Fruit fly (Drosophila melanogaster): ENCODE results near the gene CG12155.

The CG12155 gene

dm6 chrX:7700239-7700793 is 28.2 kb upstream of the CG12155 start (continued):
- TF ChIP-seq Oli (tag; optimal IDR thresholded peaks at IDR 0.05) (peak; percentile 93), bsh (GFP tag; optimal IDR thresholded peaks at IDR 0.05) (peak in 1 of 2 experiments; percentile 90), C15 (GFP tag; IDR thresholded peaks at IDR 0.05) (peak; percentile 85; the same call in 2 of the 3 replicates), nerfin-2 (GFP tag; IDR thresholded peaks at IDR 0.05; ENCODE audit: partially characterized antibody) (no peak), CG7928 (GFP tag; optimal IDR thresholded peaks at IDR 0.05) (peak; percentile 60), Bgb (GFP tag; IDR thresholded peaks at IDR 0.05; ENCODE audit: partially characterized antibody) (no peak), dimm (GFP tag; IDR thresholded peaks at IDR 0.05) (peak; percentile 88), sr (GFP tag; IDR thresholded peaks at IDR 0.05) (peak; percentile 74; the same call in 2 of the 3 replicates), CG12659 (GFP tag; optimal IDR thresholded peaks at IDR 0.05) (peak; percentile 91), yki (optimal IDR thresholded peaks at IDR 0.05) (no peak)

dm6 chrX:7701282-7702078 is 27.1 kb upstream of the CG12155 start:
- TF ChIP-seq CG12744 (GFP tag; optimal IDR thresholded peaks at IDR 0.05) (no peak), pnt (GFP tag; optimal IDR thresholded peaks at IDR 0.05) (no peak), twi (tag; optimal IDR thresholded peaks at IDR 0.05) (peak; percentile 32), Hr51 (GFP tag; optimal IDR thresholded peaks at IDR 0.05) (peak; percentile 50 to 85), CG9817 (tag; optimal IDR thresholded peaks at IDR 0.05) (peak; percentile 82), Oaz (GFP tag; IDR thresholded peaks at IDR 0.05) (peak; percentile 44; the same call in 1 of the 2 replicates), ERR (GFP tag; optimal IDR thresholded peaks at IDR 0.05) (no peak), CG17359 (tag; optimal IDR thresholded peaks at IDR 0.05) (peak; percentile 79), jigr1 (GFP tag; IDR thresholded peaks at IDR 0.05) (no peak), chn (GFP tag; optimal IDR thresholded peaks at IDR 0.05) (no peak), ac (GFP tag; optimal IDR thresholded peaks at IDR 0.05) (no peak), CG9727 (GFP tag; optimal IDR thresholded peaks at IDR 0.05) (peak; percentile 71), ttk (GFP tag; IDR thresholded peaks at IDR 0.05) (peak; percentile 29), HLH3B (GFP tag; IDR thresholded peaks at IDR 0.05) (peak; percentile 63), chm (GFP tag; IDR thresholded peaks at IDR 0.05) (0 out of 2 replicates have a peak, but pooled peaks have one; percentile 11), Adf1 (GFP tag; IDR thresholded peaks at IDR 0.05) (peak; percentile 42), CG15073 (GFP tag; optimal IDR thresholded peaks at IDR 0.05) (no peak), CG11085 (GFP tag; IDR thresholded peaks at IDR 0.05) (peak; percentile 43; the same call in 1 of the 2 replicates), fd64A (GFP tag; optimal IDR thresholded peaks at IDR 0.05) (no peak), prd (optimal IDR thresholded peaks at IDR 0.05) (no peak), prd (GFP tag; IDR thresholded peaks at IDR 0.05) (peak; percentile 60), CG11696 (GFP tag; IDR thresholded peaks at IDR 0.05) (peak; percentile 95), Gug (GFP tag; IDR thresholded peaks at IDR 0.05) (peak; percentile 38; the same call in 2 of the 4 replicates), Mrtf (GFP tag; IDR thresholded peaks at IDR 0.05) (peak; percentile 30; the same call in 1 of the 3 replicates), sisA (GFP tag; IDR thresholded peaks at IDR 0.05) (peak; percentile 63), danr (GFP tag; IDR thresholded peaks at IDR 0.05) (no peak), CG1647 (GFP tag; optimal IDR thresholded peaks at IDR 0.05) (peak; percentile 9), CG17568 (GFP tag; optimal IDR thresholded peaks at IDR 0.05) (peak; percentile 69), slp2 (GFP tag; optimal IDR thresholded peaks at IDR 0.05) (no peak), seq (GFP tag; IDR thresholded peaks at IDR 0.05) (peak; percentile 57), Sox102F (GFP tag; optimal IDR thresholded peaks at IDR 0.05) (peak; percentile 75), stwl (tag; optimal IDR thresholded peaks at IDR 0.05) (no peak), Dbx (GFP tag; IDR thresholded peaks at IDR 0.05) (peak; percentile 67), ato (GFP tag; IDR thresholded peaks at IDR 0.05; ENCODE audit: partially characterized antibody) (no peak), klu (GFP tag; IDR thresholded peaks at IDR 0.05) (peak; percentile 22; the same call in 1 of the 2 replicates), Max (GFP tag; optimal IDR thresholded peaks at IDR 0.05) (peak; percentile 66), Trl (optimal IDR thresholded peaks at IDR 0.05) (no peak), Trl (GFP tag; optimal IDR thresholded peaks at IDR 0.05) (peak; percentile 5), E2f2 (GFP tag; IDR thresholded peaks at IDR 0.05) (peak; percentile 57)

Data from whole organism, embryonic.